Fruit fly (Drosophila melanogaster): ENCODE results near the gene CG14153.

The CG14153 gene

dm6 chr3L:10674940-10675339 is 31.6 kb downstream of the CG14153 start:
- no peak for TF ChIP-seq CG5204 (GFP tag; optimal IDR thresholded peaks at IDR 0.05)
- peak; percentile 6 for TF ChIP-seq CG14711 (tag; optimal IDR thresholded peaks at IDR 0.05)

- no peak for TF ChIP-seq toe (GFP tag; optimal IDR thresholded peaks at IDR 0.05)
- no peak for TF ChIP-seq CG14711 (tag; optimal IDR thresholded peaks at IDR 0.05)
- TF ChIP-seq Clk (GFP tag; optimal IDR thresholded peaks at IDR 0.05), result no peak
- no peak for TF ChIP-seq bab1 (GFP tag; optimal IDR thresholded peaks at IDR 0.05)
- peak; percentile 67 for TF ChIP-seq kay (GFP tag; ENCODE audit: borderline replicate concordance)
- no peak for TF ChIP-seq CG7045 (GFP tag; optimal IDR thresholded peaks at IDR 0.05)
- TF ChIP-seq cic (GFP tag; optimal IDR thresholded peaks at IDR 0.05), result no peak
- peak; percentile 5 for TF ChIP-seq CG11617 (GFP tag; optimal IDR thresholded peaks at IDR 0.05)
- no peak for TF ChIP-seq CG33017 (tag; optimal IDR thresholded peaks at IDR 0.05)
- TF ChIP-seq tj (GFP tag; optimal IDR thresholded peaks at IDR 0.05), result peak; percentile 98
Observed at dm6 chr3L:10675635-10676393, 32.5 kb downstream of the CG14153 start.

- TF ChIP-seq CG12768 (GFP tag; optimal IDR thresholded peaks at IDR 0.05), result no peak
- TF ChIP-seq cic (GFP tag; optimal IDR thresholded peaks at IDR 0.05), result no peak
- TF ChIP-seq kay (GFP tag; ENCODE audit: borderline replicate concordance), result peak; percentile 20
- TF ChIP-seq Crg-1 (GFP tag; optimal IDR thresholded peaks at IDR 0.05), result no peak
- no peak for TF ChIP-seq cnc (optimal IDR thresholded peaks at IDR 0.05)
- TF ChIP-seq tj (GFP tag; optimal IDR thresholded peaks at IDR 0.05), result no peak
Observed at dm6 chr3L:10677816-10678215, 34.5 kb downstream of the CG14153 start.

dm6 chr3L:10678545-10679067 is 35.3 kb downstream of the CG14153 start:
- TF ChIP-seq cnc (optimal IDR thresholded peaks at IDR 0.05) (no peak), tj (GFP tag; optimal IDR thresholded peaks at IDR 0.05) (peak; percentile 78), toe (GFP tag; optimal IDR thresholded peaks at IDR 0.05) (peak; percentile 86), ovo (GFP tag; optimal IDR thresholded peaks at IDR 0.05) (peak; percentile 78), CG14711 (tag; optimal IDR thresholded peaks at IDR 0.05) (peak; percentile 82), CG1620 (GFP tag; optimal IDR thresholded peaks at IDR 0.05) (peak; percentile 72), CG7101 (tag; optimal IDR thresholded peaks at IDR 0.05) (peak; percentile 95), CG12768 (GFP tag; optimal IDR thresholded peaks at IDR 0.05) (peak; percentile 89), pad (GFP tag; optimal IDR thresholded peaks at IDR 0.05) (peak; percentile 83), bab1 (GFP tag; optimal IDR thresholded peaks at IDR 0.05) (peak; percentile 96), Clk (GFP tag; optimal IDR thresholded peaks at IDR 0.05) (peak; percentile 85), Mnt (GFP tag; optimal IDR thresholded peaks at IDR 0.05) (peak; percentile 75), CG11617 (GFP tag; optimal IDR thresholded peaks at IDR 0.05) (peak; percentile 95), Crg-1 (GFP tag; optimal IDR thresholded peaks at IDR 0.05) (peak; percentile 78), CG33017 (tag; optimal IDR thresholded peaks at IDR 0.05) (peak; percentile 96), cic (GFP tag; optimal IDR thresholded peaks at IDR 0.05) (peak; percentile 48), CG7045 (GFP tag; optimal IDR thresholded peaks at IDR 0.05) (peak; percentile 96), kay (GFP tag; ENCODE audit: borderline replicate concordance) (no peak), Hr96 (GFP tag; optimal IDR thresholded peaks at IDR 0.05) (peak; percentile 89), CG5204 (GFP tag; optimal IDR thresholded peaks at IDR 0.05) (peak; percentile 94)

- peak; percentile 11 for TF ChIP-seq tj (GFP tag; optimal IDR thresholded peaks at IDR 0.05)
- TF ChIP-seq CG14711 (tag; optimal IDR thresholded peaks at IDR 0.05), result peak; percentile 20
- TF ChIP-seq CG7101 (tag; optimal IDR thresholded peaks at IDR 0.05), result peak; percentile 7
- TF ChIP-seq CG7045 (GFP tag; optimal IDR thresholded peaks at IDR 0.05), result no peak
Observed at dm6 chr3L:10679711-10680154, 36.4 kb downstream of the CG14153 start.

dm6 chr3L:10680177-10680576 is 36.8 kb downstream of the CG14153 start:
- TF ChIP-seq CG11617 (GFP tag; optimal IDR thresholded peaks at IDR 0.05), result no peak
- no peak for TF ChIP-seq toe (GFP tag; optimal IDR thresholded peaks at IDR 0.05)
- TF ChIP-seq Clk (GFP tag; optimal IDR thresholded peaks at IDR 0.05), result no peak
- TF ChIP-seq CG12768 (GFP tag; optimal IDR thresholded peaks at IDR 0.05), result no peak
- TF ChIP-seq cic (GFP tag; optimal IDR thresholded peaks at IDR 0.05), result no peak
- peak; percentile 93 for TF ChIP-seq kay (GFP tag; ENCODE audit: borderline replicate concordance)
- TF ChIP-seq Mnt (GFP tag; optimal IDR thresholded peaks at IDR 0.05), result no peak
- TF ChIP-seq Crg-1 (GFP tag; optimal IDR thresholded peaks at IDR 0.05), result no peak
- no peak for TF ChIP-seq CG14711 (tag; optimal IDR thresholded peaks at IDR 0.05)

- TF ChIP-seq cic (GFP tag; optimal IDR thresholded peaks at IDR 0.05), result peak; percentile 37
- TF ChIP-seq pad (GFP tag; optimal IDR thresholded peaks at IDR 0.05), result no peak
- TF ChIP-seq toe (GFP tag; optimal IDR thresholded peaks at IDR 0.05), result no peak
- peak; percentile 37 for TF ChIP-seq CG12768 (GFP tag; optimal IDR thresholded peaks at IDR 0.05)
- TF ChIP-seq CG14711 (tag; optimal IDR thresholded peaks at IDR 0.05), result peak; percentile 0
- TF ChIP-seq ovo (GFP tag; optimal IDR thresholded peaks at IDR 0.05), result no peak
- no peak for TF ChIP-seq bab1 (GFP tag; optimal IDR thresholded peaks at IDR 0.05)
- TF ChIP-seq CG5204 (GFP tag; optimal IDR thresholded peaks at IDR 0.05), result no peak
- no peak for TF ChIP-seq CG7045 (GFP tag; optimal IDR thresholded peaks at IDR 0.05)
- peak; percentile 3 for TF ChIP-seq kay (GFP tag; ENCODE audit: borderline replicate concordance)
Observed at dm6 chr3L:10680728-10681306, 37.5 kb downstream of the CG14153 start.

Data from whole organism, adult.